Worm (Caenorhabditis elegans) whole organism, young adult: Measurements from ENCODE around the gene srw-77.
A peak's percentile ranks its signal among the peaks of the same experiment; 100 is the strongest.

ENCODE experiments used
- B0019.2 ChIP-seq: fragments of 200-800 bp; sonication (Bioruptor generic); conservative IDR thresholded peaks from 2 replicates; pipeline ENCODE4 v1.3.6; 2022; ENCODE audit warnings: missing genetic modification reagents, missing genetic modification characterization, missing compliant biosample characterization
- B0261.1 ChIP-seq: sonication (generic microtip); optimal IDR thresholded peaks from 2 replicates; lab custom pipeline; 2016; ENCODE audit warnings: mild to moderate bottlenecking, missing genetic modification characterization, moderate library complexity, missing compliant biosample characterization
- F22D6.2 ChIP-seq: sonication (generic microtip); optimal IDR thresholded peaks from 2 replicates; lab custom pipeline; 2016; ENCODE audit warnings: mild to moderate bottlenecking, missing genetic modification characterization, missing compliant biosample characterization
- F23B12.7 ChIP-seq: sonication (generic microtip); optimal IDR thresholded peaks from 2 replicates; lab custom pipeline; 2017; ENCODE audit warnings: missing genetic modification characterization, mild to moderate bottlenecking, missing compliant biosample characterization, antibody characterized with exemption, moderate library complexity; ENCODE audit not compliant: insufficient read depth
- F33H1.4 ChIP-seq: fragments of 200-800 bp; sonication (Bioruptor generic); IDR thresholded peaks from 2 replicates; pipeline ENCODE4 v1.3.6; 2022; ENCODE audit warnings: missing genetic modification reagents, missing genetic modification characterization, missing compliant biosample characterization
- F55B11.4 ChIP-seq: sonication (generic microtip); optimal IDR thresholded peaks from 2 replicates; lab custom pipeline; 2016; ENCODE audit warnings: missing compliant biosample characterization, missing genetic modification characterization, borderline replicate concordance; ENCODE audit not compliant: insufficient read depth
- ama-1 ChIP-seq, 3 experiments: fragments of 150-350 bp in 1 of 3; sonication (generic microtip) in 2 of 3; optimal IDR thresholded peaks; 2 replicates each; lab custom pipeline; 2014 to 2018; ENCODE audit warnings: missing biosample characterization in 2 of 3, missing genetic modification characterization in 2 of 3, missing genetic modification reagents in 2 of 3
- attf-3 ChIP-seq: fragments of 200-800 bp; sonication (Bioruptor generic); conservative IDR thresholded peaks from 2 replicates; pipeline ENCODE4 v1.3.6; 2022; ENCODE audit warnings: missing genetic modification reagents, missing genetic modification characterization, missing compliant biosample characterization
- attf-5 ChIP-seq: fragments of 200-800 bp; sonication (Bioruptor generic); optimal IDR thresholded peaks from 2 replicates; lab custom pipeline; 2018; ENCODE audit warnings: mild to moderate bottlenecking, missing genetic modification characterization, missing compliant biosample characterization
- bed-1 ChIP-seq: fragments of 200-800 bp; sonication (Bioruptor generic); IDR thresholded peaks from 2 replicates; pipeline ENCODE4 v1.3.6; 2022; ENCODE audit warnings: missing genetic modification reagents, missing genetic modification characterization, missing compliant biosample characterization
- ceh-100 ChIP-seq: fragments of 200-800 bp; sonication (Bioruptor generic); IDR thresholded peaks from 2 replicates; pipeline ENCODE4 v1.3.6; 2022; ENCODE audit warnings: missing genetic modification reagents, missing genetic modification characterization, missing compliant biosample characterization
- ceh-27 ChIP-seq: fragments of 200-800 bp; sonication (Bioruptor generic); optimal IDR thresholded peaks from 2 replicates; lab custom pipeline; 2018; ENCODE audit warnings: mild to moderate bottlenecking, missing genetic modification characterization, moderate library complexity, missing compliant biosample characterization
- ceh-40 ChIP-seq: fragments of 200-800 bp; sonication (Bioruptor generic); IDR thresholded peaks from 2 replicates; pipeline ENCODE4 v1.3.6; 2022; ENCODE audit warnings: missing genetic modification characterization, missing compliant biosample characterization
- ceh-79 ChIP-seq: sonication (generic microtip); optimal IDR thresholded peaks from 2 replicates; lab custom pipeline; 2017; ENCODE audit warnings: mild to moderate bottlenecking, missing genetic modification characterization, missing compliant biosample characterization
- die-1 ChIP-seq: sonication (generic microtip); optimal IDR thresholded peaks from 2 replicates; lab custom pipeline; 2016; ENCODE audit warnings: missing genotype, mild to moderate bottlenecking, missing genetic modification characterization, missing compliant biosample characterization
- egrh-3 ChIP-seq: fragments of 200-800 bp; sonication (Bioruptor generic); IDR thresholded peaks from 2 replicates; pipeline ENCODE4 v1.3.6; 2022; ENCODE audit warnings: missing genetic modification reagents, missing genetic modification characterization, missing compliant biosample characterization
- ekl-4 ChIP-seq: fragments of 200-800 bp; sonication (Bioruptor generic); IDR thresholded peaks from 2 replicates; pipeline ENCODE4 v1.3.6; 2022; ENCODE audit warnings: missing genetic modification reagents, missing genetic modification characterization, missing compliant biosample characterization
- ets-4 ChIP-seq: fragments of 200-800 bp; sonication (Bioruptor generic); optimal IDR thresholded peaks from 2 replicates; lab custom pipeline; 2018; ENCODE audit warnings: mild to moderate bottlenecking, missing genetic modification characterization, missing compliant biosample characterization
- him-1 ChIP-seq: sonication (generic microtip); optimal IDR thresholded peaks from 2 replicates; lab custom pipeline; 2016; ENCODE audit warnings: missing genotype, missing genetic modification reagents, missing genetic modification characterization, missing compliant biosample characterization
- hrde-1 ChIP-seq: sonication (generic microtip); optimal IDR thresholded peaks from 2 replicates; lab custom pipeline; 2016; ENCODE audit warnings: missing genetic modification characterization, mild to moderate bottlenecking, missing compliant biosample characterization, moderate library complexity, missing genotype, missing genetic modification reagents, borderline replicate concordance
- let-607 ChIP-seq, 2 experiments: fragments of 200-800 bp in 1 of 2; sonication (Bioruptor generic) in 1 of 2; sonication (generic microtip) in 1 of 2; optimal IDR thresholded peaks; 2 replicates each; lab custom pipeline; 2016 to 2018; ENCODE audit warnings: mild to moderate bottlenecking in 2 of 2, missing compliant biosample characterization in 2 of 2, missing genetic modification characterization in 2 of 2, moderate library complexity in 2 of 2, missing genotype in 1 of 2
- lir-1 ChIP-seq: fragments of 200-800 bp; sonication (Bioruptor generic); conservative IDR thresholded peaks from 2 replicates; pipeline ENCODE4 v1.3.6; 2022; ENCODE audit warnings: missing genetic modification reagents, missing genetic modification characterization, missing compliant biosample characterization
- lsy-27 ChIP-seq: sonication (generic microtip); optimal IDR thresholded peaks from 2 replicates; lab custom pipeline; 2017; ENCODE audit warnings: missing genetic modification characterization, mild to moderate bottlenecking, missing compliant biosample characterization, antibody characterized with exemption, missing genotype, borderline replicate concordance; ENCODE audit not compliant: insufficient read depth
- madf-6 ChIP-seq: fragments of 200-800 bp; sonication (Bioruptor generic); IDR thresholded peaks from 2 replicates; pipeline ENCODE4 v1.3.6; 2022; ENCODE audit warnings: missing genetic modification reagents, missing genetic modification characterization, missing compliant biosample characterization
- mcd-1 ChIP-seq: fragments of 200-800 bp; sonication (Bioruptor generic); IDR thresholded peaks from 2 replicates; pipeline ENCODE4 v1.3.6; 2022; ENCODE audit warnings: missing genetic modification reagents, missing genetic modification characterization, missing compliant biosample characterization
- nfya-1 ChIP-seq: sonication (generic microtip); optimal IDR thresholded peaks from 2 replicates; lab custom pipeline; 2017; ENCODE audit warnings: antibody characterized with exemption, missing compliant biosample characterization, missing genetic modification characterization, borderline replicate concordance; ENCODE audit not compliant: insufficient read depth
- nfya-2 ChIP-seq: fragments of 200-800 bp; sonication (Bioruptor generic); IDR thresholded peaks from 2 replicates; pipeline ENCODE4 v1.3.6; 2022; ENCODE audit warnings: missing genetic modification reagents, missing genetic modification characterization, missing compliant biosample characterization
- nfyb-1 ChIP-seq: fragments of 200-800 bp; sonication (Bioruptor generic); IDR thresholded peaks from 2 replicates; pipeline ENCODE4 v1.3.6; 2022; ENCODE audit warnings: missing genetic modification reagents, missing genetic modification characterization, missing compliant biosample characterization
- nhr-27 ChIP-seq: fragments of 200-800 bp; sonication (Bioruptor generic); optimal IDR thresholded peaks from 2 replicates; lab custom pipeline; 2018; ENCODE audit warnings: mild to moderate bottlenecking, missing genetic modification characterization, moderate library complexity, missing compliant biosample characterization
- nhr-80 ChIP-seq: sonication (generic microtip); optimal IDR thresholded peaks from 2 replicates; lab custom pipeline; 2016; ENCODE audit warnings: missing genetic modification characterization, missing compliant biosample characterization
- nhr-90 ChIP-seq: sonication (generic microtip); optimal IDR thresholded peaks from 2 replicates; lab custom pipeline; 2016; ENCODE audit warnings: missing genotype, mild to moderate bottlenecking, missing genetic modification characterization, missing compliant biosample characterization
- rcor-1 ChIP-seq: fragments of 200-800 bp; sonication (Bioruptor generic); IDR thresholded peaks from 2 replicates; pipeline ENCODE4 v1.3.6; 2022; ENCODE audit warnings: missing genetic modification reagents, missing genetic modification characterization, missing compliant biosample characterization
- repo-1 ChIP-seq: sonication (generic microtip); optimal IDR thresholded peaks from 2 replicates; lab custom pipeline; 2017; ENCODE audit warnings: mild to moderate bottlenecking, missing genetic modification characterization, missing compliant biosample characterization
- snpc-1.3 ChIP-seq: sonication (generic microtip); optimal IDR thresholded peaks from 2 replicates; lab custom pipeline; 2017; ENCODE audit warnings: missing genetic modification characterization, mild to moderate bottlenecking, missing compliant biosample characterization, antibody characterized with exemption, moderate library complexity, missing genotype, missing genetic modification reagents; ENCODE audit not compliant: insufficient read depth
- snpc-3.4 ChIP-seq: sonication (generic microtip); optimal IDR thresholded peaks from 2 replicates; lab custom pipeline; 2017; ENCODE audit warnings: missing genetic modification characterization, mild to moderate bottlenecking, missing compliant biosample characterization, antibody characterized with exemption, moderate library complexity, missing genotype, missing genetic modification reagents
- snpc-4 ChIP-seq, 5 experiments: fragments of 150-350 bp in 1 of 5; sonication (generic microtip) in 4 of 5; optimal IDR thresholded peaks; 2 replicates each; lab custom pipeline; 2014 to 2018; ENCODE audit warnings: missing genetic modification characterization in 5 of 5, missing biosample characterization in 3 of 5, antibody characterized with exemption in 2 of 5, mild to moderate bottlenecking in 2 of 5, missing compliant biosample characterization in 2 of 5, missing genotype in 2 of 5, moderate library complexity in 2 of 5, missing genetic modification reagents in 1 of 5
- tbp1 ChIP-seq: fragments of 200-800 bp; sonication (Bioruptor generic); optimal IDR thresholded peaks from 2 replicates; lab custom pipeline; 2018; ENCODE audit warnings: mild to moderate bottlenecking, missing genetic modification characterization, missing compliant biosample characterization
- tbx-9 ChIP-seq: sonication (generic microtip); optimal IDR thresholded peaks from 2 replicates; lab custom pipeline; 2016; ENCODE audit warnings: borderline replicate concordance, missing genetic modification characterization, inconsistent platforms, missing compliant biosample characterization
- unc-62 ChIP-seq: fragments of 150-350 bp; optimal IDR thresholded peaks from 2 replicates; lab custom pipeline; 2014; ENCODE audit warnings: missing biosample characterization, missing genetic modification reagents, missing genetic modification characterization
- zfh-2 ChIP-seq: fragments of 200-800 bp; sonication (Bioruptor generic); conservative IDR thresholded peaks from 2 replicates; pipeline ENCODE4 v1.3.6; 2022; ENCODE audit warnings: missing genetic modification reagents, missing genetic modification characterization, missing compliant biosample characterization
- zim-3 ChIP-seq: sonication (generic microtip); optimal IDR thresholded peaks from 2 replicates; lab custom pipeline; 2017; ENCODE audit warnings: mild to moderate bottlenecking, missing genetic modification characterization, moderate library complexity, missing compliant biosample characterization
- ztf-25 ChIP-seq: fragments of 200-800 bp; sonication (Bioruptor generic); IDR thresholded peaks from 2 replicates; pipeline ENCODE4 v1.3.6; 2022; ENCODE audit warnings: missing genetic modification reagents, missing genetic modification characterization, missing compliant biosample characterization
- ztf-26 ChIP-seq: sonication (generic microtip); optimal IDR thresholded peaks from 2 replicates; lab custom pipeline; 2017; ENCODE audit warnings: missing genetic modification characterization, missing compliant biosample characterization
- ztf-28 ChIP-seq: fragments of 200-800 bp; sonication (Bioruptor generic); IDR thresholded peaks from 2 replicates; pipeline ENCODE4 v1.3.6; 2022; ENCODE audit warnings: missing genetic modification reagents, missing genetic modification characterization, missing compliant biosample characterization

srw-77 gene

DNA sequence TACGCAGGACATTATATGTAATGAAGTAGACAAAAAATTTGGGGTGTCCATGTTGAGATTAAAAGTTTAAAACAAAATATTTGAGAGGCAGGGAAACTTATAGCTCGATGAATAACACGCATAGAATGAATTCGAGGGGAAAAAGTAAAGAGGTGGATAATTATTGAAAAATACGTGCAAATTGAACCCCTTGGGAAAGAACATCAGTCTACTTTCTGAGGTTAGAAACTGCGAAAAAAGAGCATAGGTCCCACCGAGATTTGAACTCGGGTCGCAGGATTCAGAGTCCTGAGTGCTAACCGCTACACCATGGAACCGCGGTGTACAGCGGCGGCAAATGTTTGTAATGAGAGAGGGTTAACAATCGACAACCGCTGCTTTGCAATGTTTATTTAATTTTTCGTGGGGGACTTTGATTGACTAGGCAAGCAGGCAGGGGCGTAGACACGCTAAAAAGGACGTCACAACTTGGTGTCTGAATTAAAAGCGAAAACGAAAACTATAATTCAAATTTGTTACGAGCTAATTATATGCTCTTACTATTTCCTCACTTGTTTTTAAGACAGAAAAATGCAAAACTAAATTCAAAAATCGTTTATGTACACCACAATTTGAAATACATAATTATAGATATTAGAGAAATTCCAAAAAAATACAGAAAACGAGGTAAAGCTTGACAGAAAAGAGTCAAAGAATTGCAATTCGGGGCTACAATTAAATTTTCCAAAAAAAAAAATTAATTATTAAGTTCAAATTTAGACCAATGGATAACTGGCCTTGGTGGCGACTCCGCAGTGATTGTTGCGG, 51.3 kb downstream of the srw-77 start, which contains the start of gene srh-269:
Gene srh-269, minus strand, starts transcription at position 51 of the 807 bp plus-strand sequence.
- peak; percentile 80 for TF ChIP-seq lsy-27 (tag; lab: Kevin White, UChicago)
- peak; percentile 93 for TF ChIP-seq B0261.1 (tag; lab: Kevin White, UChicago)
- TF ChIP-seq F23B12.7: no peak
- TF ChIP-seq rcor-1: peak; percentile 69
- TF ChIP-seq ztf-26 (tag; lab: Kevin White, UChicago): peak; percentile 81
- TF ChIP-seq ama-1 (optimal IDR thresholded peaks at IDR 0.05; lab: Kevin White, UChicago): peak; percentile 79
- TF ChIP-seq ama-1 (GFP tag; optimal IDR thresholded peaks at IDR 0.05; lab: Kevin White, UChicago): peak in 1 of 2 experiments; percentile 54
- peak; percentile 87 for TF ChIP-seq him-1 (tag; lab: Kevin White, UChicago)
- no peak for TF ChIP-seq unc-62
- peak; percentile 95 for TF ChIP-seq nfyb-1 (GFP tag; lab: Robert Waterston, UW)
- TF ChIP-seq snpc-3.4 (tag; lab: Kevin White, UChicago): peak; percentile 72
- TF ChIP-seq ztf-25 (GFP tag; lab: Robert Waterston, UW): peak; percentile 90
- TF ChIP-seq nhr-27: no peak
- peak; percentile 72 for TF ChIP-seq snpc-1.3 (tag; lab: Kevin White, UChicago)
- no peak for TF ChIP-seq F55B11.4 (tag; lab: Kevin White, UChicago)
- peak; percentile 95 for TF ChIP-seq tbp1 (GFP tag; lab: Kevin White, UChicago)
- peak; percentile 46; the same call in 1 of the 2 replicates for TF ChIP-seq zfh-2 (GFP tag; lab: Robert Waterston, UW)
- no peak for TF ChIP-seq B0019.2
- TF ChIP-seq let-607 (tag; optimal IDR thresholded peaks at IDR 0.05; lab: Kevin White, UChicago): peak; percentile 57 to 68
- TF ChIP-seq snpc-4 (GFP tag; optimal IDR thresholded peaks at IDR 0.05; lab: Kevin White, UChicago): peak; percentile 51
- TF ChIP-seq snpc-4 (tag; optimal IDR thresholded peaks at IDR 0.05; lab: Kevin White, UChicago): peak; percentile 30 to 86 (median 58)
- peak; percentile 76; the same call in 1 of the 2 replicates for TF ChIP-seq ztf-28
- TF ChIP-seq die-1 (tag; lab: Kevin White, UChicago): peak; percentile 85
- TF ChIP-seq F33H1.4 (GFP tag; lab: Robert Waterston, UW): peak; percentile 23; the same call in 1 of the 2 replicates
- TF ChIP-seq attf-3 (GFP tag; lab: Robert Waterston, UW): no peak
- peak; percentile 75 for TF ChIP-seq ceh-100 (GFP tag; lab: Robert Waterston, UW)
- peak; percentile 53 for TF ChIP-seq attf-5 (GFP tag; lab: Kevin White, UChicago)
- TF ChIP-seq ceh-79 (tag; lab: Kevin White, UChicago): peak; percentile 93
- TF ChIP-seq repo-1 (tag; lab: Kevin White, UChicago): peak; percentile 94
- peak; percentile 7 for TF ChIP-seq hrde-1 (tag; lab: Kevin White, UChicago)
- TF ChIP-seq bed-1 (GFP tag; lab: Robert Waterston, UW): no peak
- no peak for TF ChIP-seq ceh-40
- TF ChIP-seq tbx-9 (tag; lab: Kevin White, UChicago): peak; percentile 46
- TF ChIP-seq F22D6.2: peak; percentile 29
- TF ChIP-seq madf-6 (GFP tag; lab: Robert Waterston, UW): peak; percentile 58
- peak; percentile 88 for TF ChIP-seq nhr-80 (tag; lab: Kevin White, UChicago)
- TF ChIP-seq nfya-2 (GFP tag; lab: Robert Waterston, UW): no peak
- peak; percentile 77 for TF ChIP-seq mcd-1
- TF ChIP-seq egrh-3: peak; percentile 32
- peak; percentile 63 for TF ChIP-seq lir-1 (GFP tag; lab: Robert Waterston, UW)
- TF ChIP-seq zim-3 (tag; lab: Kevin White, UChicago): peak; percentile 86
- TF ChIP-seq ekl-4 (GFP tag; lab: Robert Waterston, UW): peak; percentile 87
- TF ChIP-seq ceh-27 (GFP tag; lab: Kevin White, UChicago): peak; percentile 56
- no peak for TF ChIP-seq nfya-1 (tag; lab: Kevin White, UChicago)
- peak; percentile 91 for TF ChIP-seq ets-4 (GFP tag; lab: Kevin White, UChicago)
- peak; percentile 64 for TF ChIP-seq nhr-90 (tag; lab: Kevin White, UChicago)
